Fruit fly (Drosophila melanogaster): Measurements from ENCODE around the gene sstn.

The sstn gene

DNA sequence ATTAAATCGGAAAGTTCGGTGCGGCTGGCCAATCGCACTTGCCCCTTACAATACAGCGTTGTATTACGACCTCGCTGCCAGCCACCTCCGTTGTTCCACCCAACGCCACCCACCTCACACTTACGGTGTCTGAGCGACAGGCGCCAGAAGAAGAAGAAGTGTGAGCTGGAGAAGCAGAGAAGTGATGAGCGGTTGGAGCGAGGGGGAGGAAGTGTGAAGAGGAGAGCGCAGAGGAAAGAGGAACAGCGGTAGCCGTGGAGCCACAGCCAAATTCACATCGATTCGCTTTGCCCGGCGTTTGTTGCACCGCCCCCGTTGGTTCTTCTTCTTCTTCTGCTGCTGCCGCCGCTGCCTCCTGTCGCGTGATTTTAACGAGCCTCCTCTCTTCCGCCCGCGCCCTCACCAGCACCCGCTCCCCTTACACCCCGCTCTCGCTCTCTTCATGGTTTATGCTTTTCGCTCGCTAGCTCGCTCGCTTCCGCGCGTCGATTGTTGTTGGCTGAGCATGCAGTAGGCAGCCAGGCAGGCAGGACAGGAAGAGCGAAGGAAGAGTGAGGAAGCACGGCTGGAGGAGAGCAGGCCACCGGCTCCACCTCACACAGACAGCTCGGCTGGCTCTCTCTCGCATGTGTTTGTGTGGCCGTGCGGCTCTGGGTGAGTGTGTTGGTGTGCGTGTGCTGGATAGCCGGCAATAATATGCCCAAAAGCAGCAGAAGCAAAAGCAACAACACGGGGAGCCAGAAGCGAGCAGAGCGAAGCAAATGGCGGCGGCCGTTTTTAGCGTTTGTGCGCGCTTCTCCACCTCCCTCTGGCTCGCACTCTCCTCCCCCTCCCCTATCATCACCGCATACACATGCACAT, 9.7 kb upstream of the sstn start (continued):
- TF ChIP-seq Fer3 (tag; optimal IDR thresholded peaks at IDR 0.05) (no peak), Taf1 (GFP tag; IDR thresholded peaks at IDR 0.05) (no peak), jigr1 (GFP tag; IDR thresholded peaks at IDR 0.05) (no peak), Hey (tag; optimal IDR thresholded peaks at IDR 0.05) (peak; percentile 12), shn (GFP tag; optimal IDR thresholded peaks at IDR 0.05) (peak; percentile 8), BEAF-32 (GFP tag; optimal IDR thresholded peaks at IDR 0.05) (no peak), CG14014 (GFP tag; IDR thresholded peaks at IDR 0.05) (no peak), CG12299 (tag; optimal IDR thresholded peaks at IDR 0.05) (no peak), Med (GFP tag) (peak; percentile 93), Nf-YB (GFP tag; optimal IDR thresholded peaks at IDR 0.05) (no peak), cas (GFP tag; IDR thresholded peaks at IDR 0.05) (no peak), CG7271 (tag; optimal IDR thresholded peaks at IDR 0.05) (no peak), CG3065 (GFP tag; optimal IDR thresholded peaks at IDR 0.05) (no peak), eyg (GFP tag; optimal IDR thresholded peaks at IDR 0.05) (no peak), CG4328 (GFP tag; optimal IDR thresholded peaks at IDR 0.05) (no peak), sd (tag; optimal IDR thresholded peaks at IDR 0.05) (no peak), unc-4 (GFP tag; IDR thresholded peaks at IDR 0.05; ENCODE audit: partially characterized antibody) (no peak), exex (tag; optimal IDR thresholded peaks at IDR 0.05) (no peak), CG30403 (GFP tag; optimal IDR thresholded peaks at IDR 0.05) (no peak), CG9609 (GFP tag; optimal IDR thresholded peaks at IDR 0.05) (no peak), vvl (GFP tag; IDR thresholded peaks at IDR 0.05) (no peak), CG11398 (GFP tag; optimal IDR thresholded peaks at IDR 0.05) (no peak), CG14710 (tag; optimal IDR thresholded peaks at IDR 0.05) (no peak), ci (GFP tag; IDR thresholded peaks at IDR 0.05) (peak; percentile 43; the same call in 1 of the 3 replicates), z (GFP tag; IDR thresholded peaks at IDR 0.05) (peak; percentile 41; the same call in 1 of the 3 replicates), Dp (GFP tag; optimal IDR thresholded peaks at IDR 0.05) (no peak), H2.0 (GFP tag; IDR thresholded peaks at IDR 0.05) (no peak), pho (GFP tag; optimal IDR thresholded peaks at IDR 0.05) (no peak), kah (GFP tag; optimal IDR thresholded peaks at IDR 0.05) (no peak)

DNA sequence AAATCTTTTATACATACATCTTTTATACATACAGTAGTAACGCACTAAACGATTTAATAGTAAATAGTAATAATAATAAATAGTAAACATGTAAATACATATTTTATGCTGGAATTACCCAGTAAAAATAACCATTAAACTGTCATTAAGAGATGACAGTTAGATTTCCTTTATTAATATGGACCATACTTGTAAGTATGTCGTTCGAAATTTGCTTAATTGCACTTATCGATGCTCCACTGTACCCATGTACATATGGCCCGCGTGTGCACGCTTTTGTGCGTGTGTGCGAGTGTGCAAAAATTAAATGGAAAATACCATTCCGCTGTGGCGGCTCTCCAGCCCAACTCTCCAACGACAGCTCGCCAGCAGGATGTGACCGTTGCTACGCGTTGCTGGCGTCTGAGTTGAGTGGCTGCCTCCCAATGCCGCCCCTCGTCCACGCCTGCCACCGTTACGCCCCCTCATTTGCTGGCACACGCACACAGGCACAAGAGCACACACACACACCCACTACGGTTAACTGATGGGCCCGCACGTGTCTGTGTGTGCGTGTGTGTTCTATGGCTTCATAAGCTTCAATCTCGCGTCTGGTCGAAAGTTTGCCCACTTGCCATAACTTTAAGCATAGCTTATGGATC, 8.3 kb upstream of the sstn start:
- TF ChIP-seq CG17328 (GFP tag; IDR thresholded peaks at IDR 0.05) = 0 out of 2 replicates have a peak, but pooled peaks have one; percentile 14
- no peak for TF ChIP-seq CG10565 (GFP tag; optimal IDR thresholded peaks at IDR 0.05)
- TF ChIP-seq Hr51 (GFP tag; optimal IDR thresholded peaks at IDR 0.05) = peak in 1 of 2 experiments; percentile 23
- TF ChIP-seq CG6689 (GFP tag; IDR thresholded peaks at IDR 0.05) = peak; percentile 22; the same call in 1 of the 2 replicates
- no peak for TF ChIP-seq CG3847 (GFP tag; IDR thresholded peaks at IDR 0.05)
- TF ChIP-seq inv (GFP tag; IDR thresholded peaks at IDR 0.05; ENCODE audit: partially characterized antibody) = no peak
- TF ChIP-seq CG9609 (GFP tag; optimal IDR thresholded peaks at IDR 0.05) = no peak
- no peak for TF ChIP-seq pnt (GFP tag; optimal IDR thresholded peaks at IDR 0.05)
- peak; percentile 30 for TF ChIP-seq gem (tag; optimal IDR thresholded peaks at IDR 0.05)
- peak; percentile 36 for TF ChIP-seq CG18599 (GFP tag; optimal IDR thresholded peaks at IDR 0.05)
- TF ChIP-seq hkb (optimal IDR thresholded peaks at IDR 0.05) = no peak
- 0 out of 2 replicates have a peak, but pooled peaks have one; percentile 8 for TF ChIP-seq hkb (GFP tag; IDR thresholded peaks at IDR 0.05)
- no peak for TF ChIP-seq HLH4C (GFP tag; IDR thresholded peaks at IDR 0.05; ENCODE audit: partially characterized antibody)
- TF ChIP-seq nerfin-1 (tag; optimal IDR thresholded peaks at IDR 0.05) = no peak
- TF ChIP-seq prd (optimal IDR thresholded peaks at IDR 0.05) = no peak
- TF ChIP-seq prd (GFP tag; IDR thresholded peaks at IDR 0.05) = peak; percentile 36; the same call in 2 of the 3 replicates
- TF ChIP-seq CG2678 (tag; optimal IDR thresholded peaks at IDR 0.05) = peak; percentile 24
- TF ChIP-seq Hand (GFP tag; optimal IDR thresholded peaks at IDR 0.05) = no peak
- no peak for TF ChIP-seq CG3163 (GFP tag; optimal IDR thresholded peaks at IDR 0.05)
- no peak for TF ChIP-seq fd102C (GFP tag; optimal IDR thresholded peaks at IDR 0.05)
- peak; percentile 61 for TF ChIP-seq row (GFP tag; IDR thresholded peaks at IDR 0.05)
